Worm (Caenorhabditis elegans) whole organism, L1 larva: ENCODE measurements around the gene eak-7.

ENCODE experiments used
- C16A3.4 ChIP-seq: fragments of 150-350 bp; optimal IDR thresholded peaks from 2 replicates; lab custom pipeline; 2014; ENCODE audit warnings: missing biosample characterization, missing genetic modification characterization
- F16B12.6 ChIP-seq: fragments of 150-350 bp; optimal IDR thresholded peaks from 2 replicates; lab custom pipeline; 2014; ENCODE audit warnings: missing biosample characterization, missing genetic modification characterization
- aly-2 ChIP-seq: fragments of 150-350 bp; optimal IDR thresholded peaks from 2 replicates; lab custom pipeline; 2014; ENCODE audit warnings: missing biosample characterization, missing genetic modification characterization
- ceh-63 ChIP-seq: fragments of 200-800 bp; sonication (Bioruptor generic); optimal IDR thresholded peaks from 2 replicates; lab custom pipeline; 2018; ENCODE audit warnings: mild to moderate bottlenecking, missing genetic modification characterization, missing compliant biosample characterization
- ceh-8 ChIP-seq: fragments of 200-800 bp; sonication (Bioruptor generic); optimal IDR thresholded peaks from 2 replicates; lab custom pipeline; 2018; ENCODE audit warnings: mild to moderate bottlenecking, missing genetic modification characterization, moderate library complexity, missing compliant biosample characterization
- ceh-82 ChIP-seq, 3 experiments: fragments of 150-350 bp in 1 of 3; sonication (generic microtip) in 2 of 3; optimal IDR thresholded peaks; 2 replicates each; lab custom pipeline; 2014 to 2017; ENCODE audit warnings: missing biosample characterization in 3 of 3, missing genetic modification characterization in 3 of 3
- ceh-88 ChIP-seq: fragments of 200-800 bp; sonication (Bioruptor generic); IDR thresholded peaks from 2 replicates; pipeline ENCODE4 v1.3.6; 2022; ENCODE audit warnings: missing genetic modification characterization, missing compliant biosample characterization
- ceh-90 ChIP-seq: sonication (generic microtip); optimal IDR thresholded peaks from 2 replicates; lab custom pipeline; 2016; ENCODE audit warnings: missing genetic modification characterization, missing compliant biosample characterization
- dpl-1 ChIP-seq, 3 experiments: fragments of 150-350 bp in 2 of 3; sonication (generic microtip) in 1 of 3; optimal IDR thresholded peaks; 2 replicates each; lab custom pipeline; 2014 to 2017; ENCODE audit warnings: missing biosample characterization in 3 of 3, missing genetic modification characterization in 3 of 3, missing genetic modification reagents in 3 of 3
- dsc-1 ChIP-seq: sonication (generic microtip); optimal IDR thresholded peaks from 2 replicates; lab custom pipeline; 2016; ENCODE audit warnings: mild to moderate bottlenecking, missing genetic modification characterization, missing compliant biosample characterization
- efl-1 ChIP-seq, 4 experiments: fragments of 150-350 bp; optimal IDR thresholded peaks in 3 of 4; peaks in 1 of 4; 1 replicate in 1 of 4; 2 replicates in 3 of 4; lab custom pipeline; 2014; ENCODE audit warnings: missing biosample characterization in 2 of 4, missing genetic modification characterization in 2 of 4, missing genetic modification reagents in 2 of 4
- fkh-10 ChIP-seq: sonication (generic microtip); optimal IDR thresholded peaks from 2 replicates; lab custom pipeline; 2017; ENCODE audit warnings: missing biosample characterization, missing genetic modification reagents, missing genetic modification characterization
- fkh-8 ChIP-seq: sonication (generic microtip); optimal IDR thresholded peaks from 2 replicates; lab custom pipeline; 2016; ENCODE audit warnings: mild to moderate bottlenecking, missing genetic modification characterization, missing compliant biosample characterization
- fos-1 ChIP-seq: fragments of 150-350 bp; optimal IDR thresholded peaks from 2 replicates; lab custom pipeline; 2014; ENCODE audit warnings: missing biosample characterization, missing genetic modification characterization
- grh-1 ChIP-seq: fragments of 200-800 bp; sonication (Bioruptor generic); IDR thresholded peaks from 2 replicates; pipeline ENCODE4 v1.3.6; 2022; ENCODE audit warnings: missing genetic modification reagents, missing genetic modification characterization, missing compliant biosample characterization
- irx-1 ChIP-seq: sonication (generic microtip); optimal IDR thresholded peaks from 2 replicates; lab custom pipeline; 2016; ENCODE audit warnings: missing genetic modification characterization, missing compliant biosample characterization
- isw-1 ChIP-seq: fragments of 200-800 bp; sonication (Bioruptor generic); IDR thresholded peaks from 2 replicates; pipeline ENCODE4 v1.3.6; 2022; ENCODE audit warnings: missing genetic modification characterization, missing compliant biosample characterization
- jun-1 ChIP-seq: fragments of 150-350 bp; optimal IDR thresholded peaks from 2 replicates; lab custom pipeline; 2014; ENCODE audit warnings: missing biosample characterization, missing genetic modification reagents, missing genetic modification characterization
- lin-15B ChIP-seq: fragments of 150-350 bp; sonication (generic microtip); optimal IDR thresholded peaks from 3 replicates; lab custom pipeline; 2014; ENCODE audit warnings: missing biosample characterization, missing genetic modification characterization
- lin-35 ChIP-seq, 2 experiments: fragments of 150-350 bp; optimal IDR thresholded peaks; 2 replicates each; lab custom pipeline; 2014; ENCODE audit warnings: missing biosample characterization in 2 of 2, missing genetic modification characterization in 2 of 2, missing genetic modification reagents in 2 of 2
- lir-3 ChIP-seq: sonication (generic microtip); optimal IDR thresholded peaks from 2 replicates; lab custom pipeline; 2016; ENCODE audit warnings: mild to moderate bottlenecking, missing genetic modification characterization, moderate library complexity, missing compliant biosample characterization; ENCODE audit not compliant: poor library complexity
- lsy-2 ChIP-seq, 2 experiments: fragments of 150-350 bp; optimal IDR thresholded peaks; 2 replicates each; lab custom pipeline; 2014; ENCODE audit warnings: missing biosample characterization in 2 of 2, missing genetic modification characterization in 2 of 2
- mab-9 ChIP-seq: fragments of 200-800 bp; sonication (Bioruptor generic); IDR thresholded peaks from 2 replicates; pipeline ENCODE4 v1.3.6; 2022; ENCODE audit warnings: missing genetic modification reagents, missing genetic modification characterization, missing compliant biosample characterization
- mdl-1 ChIP-seq, 2 experiments: fragments of 150-350 bp; optimal IDR thresholded peaks; 2 replicates each; lab custom pipeline; 2014 to 2017; ENCODE audit warnings: missing biosample characterization in 2 of 2, missing genetic modification characterization in 2 of 2, inconsistent platforms in 1 of 2
- mep-1 ChIP-seq: fragments of 150-350 bp; optimal IDR thresholded peaks from 2 replicates; lab custom pipeline; 2014; ENCODE audit warnings: missing biosample characterization, missing genetic modification characterization
- nhr-19 ChIP-seq: fragments of 200-800 bp; sonication (Bioruptor generic); conservative IDR thresholded peaks from 2 replicates; pipeline ENCODE4 v1.3.6; 2022; ENCODE audit warnings: missing genetic modification characterization, missing compliant biosample characterization
- nhr-20 ChIP-seq: sonication (generic microtip); optimal IDR thresholded peaks from 2 replicates; lab custom pipeline; 2016; ENCODE audit warnings: mild to moderate bottlenecking, missing genetic modification characterization, missing compliant biosample characterization
- nhr-237 ChIP-seq: fragments of 150-350 bp; optimal IDR thresholded peaks from 2 replicates; lab custom pipeline; 2014; ENCODE audit warnings: missing biosample characterization, missing genetic modification characterization
- nhr-47 ChIP-seq: sonication (generic microtip); optimal IDR thresholded peaks from 2 replicates; lab custom pipeline; 2016; ENCODE audit warnings: mild to moderate bottlenecking, missing genetic modification characterization, moderate library complexity, missing compliant biosample characterization
- nhr-71 ChIP-seq: sonication (generic microtip); optimal IDR thresholded peaks from 2 replicates; lab custom pipeline; 2016; ENCODE audit warnings: mild to moderate bottlenecking, missing genetic modification characterization, moderate library complexity, missing compliant biosample characterization
- nhr-77 ChIP-seq: fragments of 150-350 bp; optimal IDR thresholded peaks from 2 replicates; lab custom pipeline; 2014; ENCODE audit warnings: missing biosample characterization, missing genetic modification characterization
- nhr-85 ChIP-seq: sonication (generic microtip); peaks from one replicate; lab custom pipeline; 2016; ENCODE audit warnings: missing genetic modification characterization, inconsistent platforms, missing compliant biosample characterization
- nhr-90 ChIP-seq: sonication (generic microtip); optimal IDR thresholded peaks from 2 replicates; lab custom pipeline; 2016; ENCODE audit warnings: mild to moderate bottlenecking, missing genetic modification characterization, missing compliant biosample characterization; ENCODE audit not compliant: poor library complexity
- pax-3 ChIP-seq: fragments of 200-800 bp; sonication (Bioruptor generic); optimal IDR thresholded peaks from 2 replicates; lab custom pipeline; 2018; ENCODE audit warnings: mild to moderate bottlenecking, missing genetic modification characterization, moderate library complexity, missing compliant biosample characterization
- pqm-1 ChIP-seq: sonication (generic microtip); optimal IDR thresholded peaks from 3 replicates; lab custom pipeline; 2017; ENCODE audit warnings: missing biosample characterization, missing genetic modification characterization
- rnt-1 ChIP-seq: sonication (generic microtip); optimal IDR thresholded peaks from 2 replicates; lab custom pipeline; 2016; ENCODE audit warnings: mild to moderate bottlenecking, missing genetic modification characterization, moderate library complexity, missing compliant biosample characterization
- snpc-4 ChIP-seq: fragments of 150-350 bp; optimal IDR thresholded peaks from 2 replicates; lab custom pipeline; 2014; ENCODE audit warnings: missing biosample characterization, missing genetic modification characterization
- snu-23 ChIP-seq: sonication (generic microtip); optimal IDR thresholded peaks from 2 replicates; lab custom pipeline; 2016; ENCODE audit warnings: missing genetic modification characterization, missing compliant biosample characterization
- sox-4 ChIP-seq: sonication (generic microtip); optimal IDR thresholded peaks from 2 replicates; lab custom pipeline; 2016; ENCODE audit warnings: missing genetic modification characterization, missing compliant biosample characterization
- sup-37 ChIP-seq: fragments of 200-800 bp; sonication (Bioruptor generic); optimal IDR thresholded peaks from 2 replicates; lab custom pipeline; 2018; ENCODE audit warnings: mild to moderate bottlenecking, missing genetic modification characterization, missing compliant biosample characterization
- tbx-2 ChIP-seq: sonication (generic microtip); optimal IDR thresholded peaks from 2 replicates; lab custom pipeline; 2016; ENCODE audit warnings: missing genetic modification characterization, missing compliant biosample characterization
- tlp-1 ChIP-seq: fragments of 150-350 bp; optimal IDR thresholded peaks from 2 replicates; lab custom pipeline; 2014; ENCODE audit warnings: missing biosample characterization, missing genetic modification characterization
- unc-30 ChIP-seq: sonication (generic microtip); optimal IDR thresholded peaks from 2 replicates; lab custom pipeline; 2017; ENCODE audit warnings: missing biosample characterization, missing genetic modification characterization
- unc-86 ChIP-seq: sonication (generic microtip); optimal IDR thresholded peaks from 2 replicates; lab custom pipeline; 2016; ENCODE audit warnings: missing genetic modification characterization, missing compliant biosample characterization
- unc-98 ChIP-seq: fragments of 200-800 bp; sonication (Bioruptor generic); IDR thresholded peaks from 2 replicates; pipeline ENCODE4 v1.3.6; 2022; ENCODE audit warnings: missing genetic modification characterization, missing compliant biosample characterization
- vab-15 ChIP-seq: sonication (generic microtip); optimal IDR thresholded peaks from 2 replicates; lab custom pipeline; 2017; ENCODE audit warnings: missing genotype, mild to moderate bottlenecking, missing genetic modification characterization, missing compliant biosample characterization
- xbp-1 ChIP-seq: sonication (generic microtip); optimal IDR thresholded peaks from 2 replicates; lab custom pipeline; 2016; ENCODE audit warnings: missing genetic modification characterization, missing compliant biosample characterization
- zip-4 ChIP-seq: fragments of 200-800 bp; sonication (Bioruptor generic); optimal IDR thresholded peaks from 2 replicates; lab custom pipeline; 2018; ENCODE audit warnings: mild to moderate bottlenecking, missing genetic modification characterization, moderate library complexity, missing compliant biosample characterization
- ztf-11 ChIP-seq, 2 experiments: sonication (generic microtip); optimal IDR thresholded peaks; 2 replicates each; lab custom pipeline; 2016 to 2017; ENCODE audit warnings: missing genetic modification characterization in 2 of 2, missing biosample characterization in 1 of 2, missing compliant biosample characterization in 1 of 2

eak-7 gene

ce11 chrIV:12596960-12597359 lies 31.2 kb upstream of the eak-7 start:
- TF ChIP-seq efl-1 (optimal IDR thresholded peaks at IDR 0.05; lab: Kevin White, UChicago) (no peak), efl-1 (GFP tag; optimal IDR thresholded peaks at IDR 0.05 in 1 of 2; lab: Kevin White, UChicago) (no peak), mdl-1 (tag; optimal IDR thresholded peaks at IDR 0.05; lab: Kevin White, UChicago) (no peak), unc-30 (tag; lab: Kevin White, UChicago) (no peak), pax-3 (no peak)

- TF ChIP-seq nhr-71 (tag; lab: Kevin White, UChicago) (peak; percentile 89), ceh-8 (GFP tag; lab: Kevin White, UChicago) (peak; percentile 77), ceh-90 (tag; lab: Kevin White, UChicago) (no peak), mep-1 (tag; lab: Kevin White, UChicago) (peak; percentile 50), sup-37 (GFP tag; lab: Kevin White, UChicago) (peak; percentile 23), dsc-1 (peak; percentile 73), mab-9 (0 out of 2 replicates have a peak, but pooled peaks have one; percentile 17), ztf-11 (tag; optimal IDR thresholded peaks at IDR 0.05; lab: Kevin White, UChicago) (peak in 1 of 2 experiments; percentile 40), nhr-20 (tag; lab: Kevin White, UChicago) (peak; percentile 86), nhr-90 (tag; lab: Kevin White, UChicago) (peak; percentile 70), tbx-2 (tag; lab: Kevin White, UChicago) (peak; percentile 83), mdl-1 (tag; optimal IDR thresholded peaks at IDR 0.05; lab: Kevin White, UChicago) (peak in 1 of 2 experiments; percentile 83), nhr-85 (tag; lab: Kevin White, UChicago) (no peak), lin-35 (GFP tag; optimal IDR thresholded peaks at IDR 0.05; lab: Kevin White, UChicago) (peak; percentile 68 to 78), unc-98 (GFP tag; lab: Robert Waterston, UW) (peak; percentile 70), snu-23 (GFP tag; lab: Kevin White, UChicago) (peak; percentile 91), F16B12.6 (tag; lab: Kevin White, UChicago) (peak; percentile 41), jun-1 (tag; lab: Kevin White, UChicago) (peak; percentile 40), unc-86 (tag; lab: Kevin White, UChicago) (peak; percentile 76), nhr-237 (tag; lab: Kevin White, UChicago) (no peak), fkh-10 (GFP tag; lab: Kevin White, UChicago) (peak; percentile 33), lin-15B (tag; lab: Kevin White, UChicago) (no peak), nhr-19 (peak; percentile 82), zip-4 (peak; percentile 13), xbp-1 (peak; percentile 70), snpc-4 (peak; percentile 42), irx-1 (tag; lab: Kevin White, UChicago) (peak; percentile 75), isw-1 (GFP tag; lab: Robert Waterston, UW) (peak; percentile 74), nhr-77 (peak; percentile 22), fkh-8 (tag; lab: Kevin White, UChicago) (peak; percentile 80), pax-3 (peak; percentile 33), rnt-1 (tag; lab: Kevin White, UChicago) (peak; percentile 93), vab-15 (peak; percentile 59), ceh-88 (GFP tag; lab: Robert Waterston, UW) (peak; percentile 68; the same call in 1 of the 2 replicates), grh-1 (GFP tag; lab: Robert Waterston, UW) (no peak), tlp-1 (tag; lab: Kevin White, UChicago) (no peak), nhr-47 (peak; percentile 87), lsy-2 (tag; optimal IDR thresholded peaks at IDR 0.05; lab: Kevin White, UChicago) (peak; percentile 74), lir-3 (tag; lab: Kevin White, UChicago) (peak; percentile 61), sox-4 (tag; lab: Kevin White, UChicago) (peak; percentile 56), dpl-1 (GFP tag; optimal IDR thresholded peaks at IDR 0.05; lab: Kevin White, UChicago) (peak; percentile 27 to 67 (median 53)), efl-1 (optimal IDR thresholded peaks at IDR 0.05; lab: Kevin White, UChicago) (peak; percentile 71 to 73), efl-1 (GFP tag; optimal IDR thresholded peaks at IDR 0.05 in 1 of 2; lab: Kevin White, UChicago) (peak; percentile 59 to 96), pqm-1 (tag; lab: Kevin White, UChicago) (no peak), fos-1 (tag; lab: Kevin White, UChicago) (peak; percentile 61), aly-2 (tag; lab: Kevin White, UChicago) (peak; percentile 40), ceh-63 (GFP tag; lab: Kevin White, UChicago) (peak; percentile 1), C16A3.4 (peak; percentile 53), ceh-82 (tag; optimal IDR thresholded peaks at IDR 0.05; lab: Kevin White, UChicago) (peak; percentile 41 to 84 (median 68))
Measured at ce11 chrIV:12594574-12594973, 28.8 kb upstream of the eak-7 start.
